Worm (Caenorhabditis elegans) whole organism, L3 larva: ENCODE data around the gene AH9.4.

Source experiments
- ceh-28 ChIP-seq: fragments of 150-350 bp; optimal IDR thresholded peaks from 2 replicates; lab custom pipeline; 2014; ENCODE audit warnings: missing biosample characterization, missing genetic modification reagents, missing genetic modification characterization
- egl-5 ChIP-seq: fragments of 150-350 bp; optimal IDR thresholded peaks from 2 replicates; lab custom pipeline; 2017; ENCODE audit warnings: missing biosample characterization, missing genetic modification reagents, missing genetic modification characterization, inconsistent platforms
- elt-2 ChIP-seq: sonication (generic microtip); optimal IDR thresholded peaks from 2 replicates; lab custom pipeline; 2016; ENCODE audit warnings: missing genetic modification reagents, mild to moderate bottlenecking, missing genetic modification characterization, missing compliant biosample characterization
- lin-15B ChIP-seq: fragments of 150-350 bp; optimal IDR thresholded peaks from 2 replicates; lab custom pipeline; 2014; ENCODE audit warnings: missing biosample characterization, missing genetic modification characterization
- nhr-11 ChIP-seq: fragments of 150-350 bp; optimal IDR thresholded peaks from 2 replicates; lab custom pipeline; 2014; ENCODE audit warnings: missing biosample characterization, missing genetic modification characterization
- nhr-237 ChIP-seq: fragments of 150-350 bp; optimal IDR thresholded peaks from 2 replicates; lab custom pipeline; 2014; ENCODE audit warnings: missing biosample characterization, missing genetic modification characterization
- nhr-76 ChIP-seq: fragments of 150-350 bp; sonication (generic microtip); optimal IDR thresholded peaks from 5 replicates; lab custom pipeline; 2014; ENCODE audit warnings: missing biosample characterization, missing genetic modification characterization
- nhr-77 ChIP-seq: fragments of 150-350 bp; optimal IDR thresholded peaks from 2 replicates; lab custom pipeline; 2014; ENCODE audit warnings: missing biosample characterization, missing genetic modification characterization
- snpc-4 ChIP-seq: fragments of 150-350 bp; optimal IDR thresholded peaks from 2 replicates; lab custom pipeline; 2014; ENCODE audit warnings: missing biosample characterization, missing genetic modification characterization

DNA sequence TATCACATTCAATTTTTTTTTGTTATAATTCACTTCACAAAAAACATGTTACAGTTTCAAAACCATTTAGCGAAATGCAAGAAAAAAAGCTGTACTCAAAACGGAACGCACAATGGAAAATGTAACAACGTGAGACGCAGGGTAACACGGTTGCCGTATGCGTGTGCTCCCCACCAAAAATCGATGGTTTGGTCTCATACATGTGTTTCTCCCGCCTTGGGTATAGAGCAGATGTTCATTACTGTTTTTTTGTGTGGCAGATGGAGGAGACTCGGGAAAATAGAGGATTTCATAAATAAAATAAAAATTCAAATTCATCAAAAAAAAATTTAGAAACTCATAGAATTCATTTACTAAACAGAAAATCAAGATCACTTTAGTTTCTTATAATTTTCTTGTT is 13.1 kb downstream of the AH9.4 start, which contains the start of gene AH9.3:
- TF ChIP-seq ceh-28 (tag; lab: Kevin White, UChicago) (no peak), nhr-76 (tag; lab: Kevin White, UChicago) (no peak), nhr-237 (no peak), egl-5 (tag; lab: Kevin White, UChicago) (no peak), elt-2 (tag; lab: Kevin White, UChicago) (no peak), lin-15B (no peak), nhr-77 (no peak), nhr-11 (no peak), snpc-4 (tag; lab: Kevin White, UChicago) (no peak)
